Worm (Caenorhabditis elegans) whole organism, midembryonic: ENCODE measurements around the gene F59B10.3.

Experiments used
- T22C8.4 ChIP-seq: fragments of 200-800 bp; sonication (Bioruptor generic); IDR thresholded peaks from 2 replicates; pipeline ENCODE4 v1.3.6; 2022; ENCODE audit warnings: missing genetic modification characterization, missing compliant biosample characterization
- cog-1 ChIP-seq: sonication (generic microtip); optimal IDR thresholded peaks from 2 replicates; lab custom pipeline; 2016; ENCODE audit warnings: missing genetic modification characterization, missing compliant biosample characterization
- flt-1 ChIP-seq: fragments of 200-800 bp; sonication (Bioruptor generic); IDR thresholded peaks from 2 replicates; pipeline ENCODE4 v1.3.6; 2022; ENCODE audit warnings: missing genetic modification characterization, missing compliant biosample characterization
- klf-2 ChIP-seq: fragments of 200-800 bp; sonication (Bioruptor generic); conservative IDR thresholded peaks from 2 replicates; pipeline ENCODE4 v1.3.6; 2022; ENCODE audit warnings: missing genetic modification reagents, missing genetic modification characterization, missing compliant biosample characterization
- med-1 ChIP-seq: sonication (generic microtip); optimal IDR thresholded peaks from 2 replicates; lab custom pipeline; 2017; ENCODE audit warnings: missing genetic modification characterization, mild to moderate bottlenecking, missing compliant biosample characterization, antibody characterized with exemption, missing genetic modification reagents; ENCODE audit not compliant: insufficient read depth
- ref-1 ChIP-seq: fragments of 200-800 bp; sonication (Bioruptor generic); conservative IDR thresholded peaks from 2 replicates; pipeline ENCODE4 v1.3.6; 2022; ENCODE audit warnings: missing genetic modification reagents, missing genetic modification characterization, missing compliant biosample characterization
- tab-1 ChIP-seq: fragments of 200-800 bp; sonication (Bioruptor generic); IDR thresholded peaks from 2 replicates; pipeline ENCODE4 v1.3.6; 2022; ENCODE audit warnings: missing genetic modification characterization, missing compliant biosample characterization
- ztf-23 ChIP-seq: fragments of 200-800 bp; sonication (Bioruptor generic); IDR thresholded peaks from 2 replicates; pipeline ENCODE4 v1.3.6; 2022; ENCODE audit warnings: missing genetic modification reagents, missing genetic modification characterization, missing compliant biosample characterization
- ztf-29 ChIP-seq: fragments of 200-800 bp; sonication (Bioruptor generic); IDR thresholded peaks from 2 replicates; pipeline ENCODE4 v1.3.6; 2022; ENCODE audit warnings: missing genetic modification reagents, missing genetic modification characterization, missing compliant biosample characterization

Gene F59B10.3

ce11 chrII:10510242-10510641 is at the start of gene F59B10.3:
F59B10.3 (plus strand) TSS chrII:10510542.
- TF ChIP-seq ztf-23 (GFP tag; lab: Robert Waterston, UW) (no peak), tab-1 (no peak), ref-1 (GFP tag; lab: Robert Waterston, UW) (no peak), T22C8.4 (GFP tag; lab: Robert Waterston, UW) (no peak), med-1 (no peak), cog-1 (tag; lab: Kevin White, UChicago) (no peak), klf-2 (GFP tag; lab: Robert Waterston, UW) (no peak), ztf-29 (GFP tag; lab: Robert Waterston, UW) (no peak), flt-1 (no peak)

ce11 chrII:10461207-10461606 is 49.1 kb upstream of the F59B10.3 start, which contains the start of gene ZK673.5:
ZK673.5 (plus strand) TSS chrII:10461507.
- TF ChIP-seq flt-1: no peak
- TF ChIP-seq tab-1: no peak
- TF ChIP-seq med-1: no peak
- TF ChIP-seq cog-1 (tag; lab: Kevin White, UChicago): no peak
- TF ChIP-seq ztf-29 (GFP tag; lab: Robert Waterston, UW): no peak
- no peak for TF ChIP-seq ztf-23 (GFP tag; lab: Robert Waterston, UW)
- no peak for TF ChIP-seq T22C8.4 (GFP tag; lab: Robert Waterston, UW)
- no peak for TF ChIP-seq klf-2 (GFP tag; lab: Robert Waterston, UW)
- no peak for TF ChIP-seq ref-1 (GFP tag; lab: Robert Waterston, UW)

- TF ChIP-seq klf-2 (GFP tag; lab: Robert Waterston, UW): no peak
- TF ChIP-seq ztf-23 (GFP tag; lab: Robert Waterston, UW): no peak
- no peak for TF ChIP-seq tab-1
- TF ChIP-seq T22C8.4 (GFP tag; lab: Robert Waterston, UW): no peak
- TF ChIP-seq med-1: no peak
- no peak for TF ChIP-seq flt-1
- no peak for TF ChIP-seq ztf-29 (GFP tag; lab: Robert Waterston, UW)
- TF ChIP-seq cog-1 (tag; lab: Kevin White, UChicago): no peak
Measured at ce11 chrII:10464230-10464920, 46.0 kb upstream of the F59B10.3 start, which contains the start of the genes ZK673.6 and sdz-37. ZK673.6 (minus strand) TSS chrII:10464330. sdz-37 (plus strand) TSS chrII:10464870.

ce11 chrII:10466552-10466951 is 43.8 kb upstream of the F59B10.3 start, which contains the start of gene tnc-2:
tnc-2 (plus strand) TSS chrII:10466852.
- TF ChIP-seq ztf-23 (GFP tag; lab: Robert Waterston, UW) (no peak), klf-2 (GFP tag; lab: Robert Waterston, UW) (no peak), cog-1 (tag; lab: Kevin White, UChicago) (no peak), T22C8.4 (GFP tag; lab: Robert Waterston, UW) (no peak), flt-1 (no peak), med-1 (no peak), ztf-29 (GFP tag; lab: Robert Waterston, UW) (no peak)

- TF ChIP-seq T22C8.4 (GFP tag; lab: Robert Waterston, UW) (no peak), ztf-23 (GFP tag; lab: Robert Waterston, UW) (no peak), ref-1 (GFP tag; lab: Robert Waterston, UW) (no peak), klf-2 (GFP tag; lab: Robert Waterston, UW) (no peak), med-1 (no peak), tab-1 (no peak), cog-1 (tag; lab: Kevin White, UChicago) (no peak), flt-1 (no peak), ztf-29 (GFP tag; lab: Robert Waterston, UW) (no peak)
Measured at ce11 chrII:10470159-10470558, 40.2 kb upstream of the F59B10.3 start, which contains the start of gene clec-143. clec-143 (minus strand) TSS chrII:10470297.

ce11 chrII:10471247-10471646 is 39.1 kb upstream of the F59B10.3 start, which contains the start of gene ZK666.1:
ZK666.1 (minus strand) TSS chrII:10471347.
- TF ChIP-seq T22C8.4 (GFP tag; lab: Robert Waterston, UW) (no peak), ref-1 (GFP tag; lab: Robert Waterston, UW) (no peak), cog-1 (tag; lab: Kevin White, UChicago) (no peak), med-1 (no peak), flt-1 (no peak), tab-1 (no peak)

ce11 chrII:10471790-10472189 is 38.6 kb upstream of the F59B10.3 start, which contains the start of gene ZK666.2:
ZK666.2 (minus strand) TSS chrII:10471890.
- no peak for TF ChIP-seq ztf-23 (GFP tag; lab: Robert Waterston, UW)
- no peak for TF ChIP-seq cog-1 (tag; lab: Kevin White, UChicago)
- TF ChIP-seq flt-1: no peak
- TF ChIP-seq ztf-29 (GFP tag; lab: Robert Waterston, UW): no peak
- no peak for TF ChIP-seq T22C8.4 (GFP tag; lab: Robert Waterston, UW)
- no peak for TF ChIP-seq med-1
- no peak for TF ChIP-seq tab-1
- TF ChIP-seq ref-1 (GFP tag; lab: Robert Waterston, UW): no peak
- no peak for TF ChIP-seq klf-2 (GFP tag; lab: Robert Waterston, UW)

- no peak for TF ChIP-seq med-1
- TF ChIP-seq ztf-29 (GFP tag; lab: Robert Waterston, UW): no peak
- no peak for TF ChIP-seq cog-1 (tag; lab: Kevin White, UChicago)
- TF ChIP-seq flt-1: no peak
- no peak for TF ChIP-seq klf-2 (GFP tag; lab: Robert Waterston, UW)
- TF ChIP-seq tab-1: no peak
- TF ChIP-seq ref-1 (GFP tag; lab: Robert Waterston, UW): no peak
- TF ChIP-seq ztf-23 (GFP tag; lab: Robert Waterston, UW): no peak
- no peak for TF ChIP-seq T22C8.4 (GFP tag; lab: Robert Waterston, UW)
Measured at ce11 chrII:10476039-10476438, 34.3 kb upstream of the F59B10.3 start, which contains the start of gene clec-58. clec-58 (minus strand) TSS chrII:10476139.

ce11 chrII:10476959-10477358 is 33.4 kb upstream of the F59B10.3 start, which contains the start of gene ZK666.4:
ZK666.4 (plus strand) TSS chrII:10477259.
- TF ChIP-seq ztf-23 (GFP tag; lab: Robert Waterston, UW): no peak
- TF ChIP-seq med-1: no peak

ce11 chrII:10479348-10479747 is 31.0 kb upstream of the F59B10.3 start, which contains the start of gene clec-59:
clec-59 (minus strand) TSS chrII:10479448.
- TF ChIP-seq ref-1 (GFP tag; lab: Robert Waterston, UW) (no peak), ztf-23 (GFP tag; lab: Robert Waterston, UW) (no peak), tab-1 (no peak), ztf-29 (GFP tag; lab: Robert Waterston, UW) (no peak), cog-1 (tag; lab: Kevin White, UChicago) (no peak), T22C8.4 (GFP tag; lab: Robert Waterston, UW) (no peak), med-1 (no peak), klf-2 (GFP tag; lab: Robert Waterston, UW) (no peak), flt-1 (no peak)
